Fruit fly (Drosophila melanogaster): ENCODE measurements around the gene Nha1.

DNA sequence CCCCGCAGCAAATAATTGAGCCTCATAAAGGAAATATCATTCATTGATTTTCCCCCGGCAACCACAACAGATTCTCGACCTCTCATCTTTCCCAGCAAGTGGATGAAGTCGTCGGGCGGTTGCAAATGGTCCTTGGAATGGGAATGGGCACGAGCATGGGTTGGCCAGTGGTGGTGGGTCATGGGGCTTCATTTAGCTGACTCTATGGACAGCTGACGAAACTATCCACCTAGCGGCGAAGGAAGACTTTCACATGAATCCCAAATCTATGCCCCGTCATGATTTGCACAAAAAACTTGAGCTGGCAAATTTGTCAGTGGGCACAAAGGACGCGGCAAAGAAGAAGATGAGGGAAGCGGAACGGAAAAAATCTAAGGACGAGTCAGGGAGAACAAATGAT lies 19.2 kb downstream of the Nha1 start:
- no peak for TF ChIP-seq CG15696 (tag; optimal IDR thresholded peaks at IDR 0.05)
- no peak for TF ChIP-seq CG7963 (GFP tag; IDR thresholded peaks at IDR 0.05; ENCODE audit: partially characterized antibody)
- TF ChIP-seq E2f2 (GFP tag; IDR thresholded peaks at IDR 0.05) = no peak
- TF ChIP-seq Mad (GFP tag; optimal IDR thresholded peaks at IDR 0.05) = no peak
- TF ChIP-seq CG17829 (tag; optimal IDR thresholded peaks at IDR 0.05) = no peak
- no peak for TF ChIP-seq CG12299 (tag; optimal IDR thresholded peaks at IDR 0.05)
